Worm (Caenorhabditis elegans): ENCODE measurements around the gene F02E8.4.

DNA sequence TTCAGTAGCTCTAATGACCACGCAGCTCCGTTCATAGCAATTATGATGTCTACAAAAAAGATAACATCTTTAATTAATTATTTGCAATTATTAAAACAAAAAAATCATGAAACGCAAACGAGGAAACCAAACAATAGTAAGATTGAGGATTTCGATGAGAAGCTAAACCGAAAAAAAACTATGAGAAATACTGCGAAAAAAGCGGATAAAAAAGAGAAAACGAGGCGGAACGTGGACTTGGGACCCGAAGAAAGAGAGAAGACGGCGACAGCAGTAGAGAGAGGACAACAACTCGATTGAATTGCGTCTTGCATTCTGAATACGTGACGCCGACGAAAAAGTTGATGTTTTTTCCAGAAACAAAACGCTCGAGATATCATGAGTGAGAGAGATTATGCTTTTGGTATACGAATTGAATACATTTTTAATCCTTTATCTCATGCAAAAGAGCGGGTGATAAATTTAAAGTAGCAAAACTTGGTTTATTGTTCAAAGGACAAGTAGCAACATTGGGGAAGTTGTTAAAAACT is 35.0 kb downstream of the F02E8.4 start, which contains the start of gene ncr-1:
- TF ChIP-seq ets-4 (GFP tag; optimal IDR thresholded peaks at IDR 0.05) (no peak), ama-1 (optimal IDR thresholded peaks at IDR 0.05) (no peak), ama-1 (GFP tag; optimal IDR thresholded peaks at IDR 0.05) (no peak), unc-62 (GFP tag; optimal IDR thresholded peaks at IDR 0.05) (no peak)
